Worm (Caenorhabditis elegans): ENCODE results near the gene H14N18.2.

Gene H14N18.2

ce11 chrV:8944481-8944880, 12.1 kb downstream of the H14N18.2 start:
- no peak for TF ChIP-seq fkh-6 (tag; optimal IDR thresholded peaks at IDR 0.05)

- no peak for TF ChIP-seq ets-4 (tag; optimal IDR thresholded peaks at IDR 0.05)
- no peak for TF ChIP-seq ceh-34 (tag; optimal IDR thresholded peaks at IDR 0.05)
- TF ChIP-seq zip-5 (tag; optimal IDR thresholded peaks at IDR 0.05) = no peak
- TF ChIP-seq ceh-14 (tag; optimal IDR thresholded peaks at IDR 0.05) = no peak
- no peak for TF ChIP-seq syd-9 (tag; optimal IDR thresholded peaks at IDR 0.05)
- TF ChIP-seq ceh-19 (GFP tag; optimal IDR thresholded peaks at IDR 0.05) = no peak
- TF ChIP-seq T23F11.4 (GFP tag; optimal IDR thresholded peaks at IDR 0.05) = no peak
- TF ChIP-seq dve-1 (tag; optimal IDR thresholded peaks at IDR 0.05) = no peak
- no peak for TF ChIP-seq ceh-18 (tag; optimal IDR thresholded peaks at IDR 0.05)
- no peak for TF ChIP-seq unc-42 (tag; optimal IDR thresholded peaks at IDR 0.05)
- TF ChIP-seq lin-11 (tag; optimal IDR thresholded peaks at IDR 0.05) = no peak
- TF ChIP-seq nfya-1 (tag; optimal IDR thresholded peaks at IDR 0.05) = no peak
Measured at ce11 chrV:8946142-8946541, 13.7 kb downstream of the H14N18.2 start.

- no peak for TF ChIP-seq ceh-18 (tag; optimal IDR thresholded peaks at IDR 0.05)
- no peak for TF ChIP-seq ceh-24 (tag; optimal IDR thresholded peaks at IDR 0.05)
- TF ChIP-seq lim-6 (tag; optimal IDR thresholded peaks at IDR 0.05) = no peak
- TF ChIP-seq nhr-232 (tag; optimal IDR thresholded peaks at IDR 0.05) = no peak
- no peak for TF ChIP-seq ref-2 (tag; optimal IDR thresholded peaks at IDR 0.05)
- TF ChIP-seq hlh-30 (tag; optimal IDR thresholded peaks at IDR 0.05; ENCODE audit: insufficient read depth) = no peak
- TF ChIP-seq pha-2 (tag; optimal IDR thresholded peaks at IDR 0.05) = no peak
Measured at ce11 chrV:8947499-8947898, 15.1 kb downstream of the H14N18.2 start, which contains the start of gene gck-1. TSS of gene gck-1 (plus strand) at chrV:8947799.

ce11 chrV:8948365-8948764, 15.9 kb downstream of the H14N18.2 start:
- no peak for TF ChIP-seq ceh-9 (tag; optimal IDR thresholded peaks at IDR 0.05)
- TF ChIP-seq ceh-22 (tag; optimal IDR thresholded peaks at IDR 0.05) = no peak

ce11 chrV:8948996-8949395, 16.6 kb downstream of the H14N18.2 start:
- TF ChIP-seq F13H6.1 (tag; optimal IDR thresholded peaks at IDR 0.05) = no peak
- TF ChIP-seq unc-3 (GFP tag; conservative IDR thresholded peaks at IDR 0.05) = no peak
- no peak for TF ChIP-seq unc-3 (tag; optimal IDR thresholded peaks at IDR 0.05)
- TF ChIP-seq pat-9 (tag; optimal IDR thresholded peaks at IDR 0.05) = no peak
- TF ChIP-seq ceh-22 (tag; optimal IDR thresholded peaks at IDR 0.05) = no peak
- no peak for TF ChIP-seq gmeb-2 (tag; optimal IDR thresholded peaks at IDR 0.05)
- TF ChIP-seq lim-6 (tag; optimal IDR thresholded peaks at IDR 0.05) = no peak
- TF ChIP-seq K02D7.2 (tag; optimal IDR thresholded peaks at IDR 0.05) = no peak
- TF ChIP-seq pha-2 (tag; optimal IDR thresholded peaks at IDR 0.05) = no peak
- TF ChIP-seq ceh-18 (tag; optimal IDR thresholded peaks at IDR 0.05) = no peak
- TF ChIP-seq K09A11.1 (tag; optimal IDR thresholded peaks at IDR 0.05; ENCODE audit: insufficient read depth) = no peak
- TF ChIP-seq ceh-48 (tag; optimal IDR thresholded peaks at IDR 0.05) = no peak
- no peak for TF ChIP-seq sdc-2 (tag; optimal IDR thresholded peaks at IDR 0.05)
- no peak for TF ChIP-seq syd-9 (tag; optimal IDR thresholded peaks at IDR 0.05)
- TF ChIP-seq ceh-31 (tag; optimal IDR thresholded peaks at IDR 0.05) = no peak

ce11 chrV:8949873-8950272, 17.5 kb downstream of the H14N18.2 start:
- no peak for TF ChIP-seq ceh-22 (tag; optimal IDR thresholded peaks at IDR 0.05)
- TF ChIP-seq ceh-30 (tag; optimal IDR thresholded peaks at IDR 0.05) = no peak
- no peak for TF ChIP-seq pqm-1 (tag; optimal IDR thresholded peaks at IDR 0.05)
- TF ChIP-seq nfya-1 (tag; optimal IDR thresholded peaks at IDR 0.05) = no peak
- no peak for TF ChIP-seq ceh-24 (tag; optimal IDR thresholded peaks at IDR 0.05)
- no peak for TF ChIP-seq pax-1 (tag; optimal IDR thresholded peaks at IDR 0.05)
- no peak for TF ChIP-seq pat-9 (tag; optimal IDR thresholded peaks at IDR 0.05)
- no peak for TF ChIP-seq hlh-13 (GFP tag; optimal IDR thresholded peaks at IDR 0.05)
